Worm (Caenorhabditis elegans): ENCODE results near the gene T08B6.4.

The T08B6.4 gene

ce11 chrIV:4903961-4904360 is 1.5 kb upstream of the T08B6.4 start, which contains the start of gene str-161:
Gene str-161 (minus strand): TSS chrIV:4904061.
- TF ChIP-seq hmbx-1 (tag; optimal IDR thresholded peaks at IDR 0.05) (no peak), hnd-1 (tag; optimal IDR thresholded peaks at IDR 0.05) (no peak), hmg-4 (GFP tag; optimal IDR thresholded peaks at IDR 0.05) (no peak), tbx-11 (GFP tag; IDR thresholded peaks at IDR 0.05) (no peak), flt-1 (GFP tag; IDR thresholded peaks at IDR 0.05) (no peak), scrt-1 (GFP tag; IDR thresholded peaks at IDR 0.05) (no peak), F13C5.2 (tag; optimal IDR thresholded peaks at IDR 0.05) (no peak), ama-1 (optimal IDR thresholded peaks at IDR 0.05) (no peak), ets-7 (tag; optimal IDR thresholded peaks at IDR 0.05) (no peak), sea-1 (GFP tag; conservative IDR thresholded peaks at IDR 0.05) (no peak), pes-1 (GFP tag; IDR thresholded peaks at IDR 0.05) (no peak), B0310.2 (tag; optimal IDR thresholded peaks at IDR 0.05) (no peak), ceh-13 (GFP tag; optimal IDR thresholded peaks at IDR 0.05) (no peak), tbx-37 (GFP tag; conservative IDR thresholded peaks at IDR 0.05) (no peak), tra-4 (tag; optimal IDR thresholded peaks at IDR 0.05) (no peak), aly-1 (tag; optimal IDR thresholded peaks at IDR 0.05) (no peak), ceh-36 (tag; optimal IDR thresholded peaks at IDR 0.05) (no peak)

ce11 chrIV:4909039-4909438 is 3.5 kb downstream of the T08B6.4 start, which contains the start of gene str-159:
Gene str-159 (plus strand): TSS chrIV:4909339.
- TF ChIP-seq tbx-11 (GFP tag; IDR thresholded peaks at IDR 0.05) (no peak), tra-4 (tag; optimal IDR thresholded peaks at IDR 0.05) (no peak), ceh-13 (GFP tag; optimal IDR thresholded peaks at IDR 0.05) (no peak), tbx-37 (GFP tag; conservative IDR thresholded peaks at IDR 0.05) (no peak)

- TF ChIP-seq tra-4 (tag; optimal IDR thresholded peaks at IDR 0.05) (no peak), flt-1 (GFP tag; IDR thresholded peaks at IDR 0.05) (no peak), F13C5.2 (tag; optimal IDR thresholded peaks at IDR 0.05) (no peak)
Observed at ce11 chrIV:4913090-4913489, 7.6 kb downstream of the T08B6.4 start, which contains the start of gene str-156. Gene str-156 (plus strand): TSS chrIV:4913390.

ce11 chrIV:4915689-4916088 is 10.2 kb downstream of the T08B6.4 start, which contains the start of gene str-155:
Gene str-155 (plus strand): TSS chrIV:4915989.
- TF ChIP-seq ama-1 (optimal IDR thresholded peaks at IDR 0.05): no peak
- TF ChIP-seq hmg-4 (GFP tag; optimal IDR thresholded peaks at IDR 0.05): no peak
- no peak for TF ChIP-seq hnd-1 (tag; optimal IDR thresholded peaks at IDR 0.05)
- no peak for TF ChIP-seq flt-1 (GFP tag; IDR thresholded peaks at IDR 0.05)
- no peak for TF ChIP-seq ceh-36 (tag; optimal IDR thresholded peaks at IDR 0.05)
- TF ChIP-seq tbx-11 (GFP tag; IDR thresholded peaks at IDR 0.05): no peak
- no peak for TF ChIP-seq B0310.2 (tag; optimal IDR thresholded peaks at IDR 0.05)
- TF ChIP-seq sea-1 (GFP tag; conservative IDR thresholded peaks at IDR 0.05): no peak
- no peak for TF ChIP-seq ceh-13 (GFP tag; optimal IDR thresholded peaks at IDR 0.05)

ce11 chrIV:4917774-4918173 is 12.3 kb downstream of the T08B6.4 start, which contains the start of gene str-158:
Gene str-158 (plus strand): TSS chrIV:4918074.
- TF ChIP-seq F13C5.2 (tag; optimal IDR thresholded peaks at IDR 0.05): no peak
- no peak for TF ChIP-seq B0310.2 (tag; optimal IDR thresholded peaks at IDR 0.05)
- no peak for TF ChIP-seq hmg-4 (GFP tag; optimal IDR thresholded peaks at IDR 0.05)
- TF ChIP-seq flt-1 (GFP tag; IDR thresholded peaks at IDR 0.05): no peak
- no peak for TF ChIP-seq ama-1 (optimal IDR thresholded peaks at IDR 0.05)
- TF ChIP-seq tra-4 (tag; optimal IDR thresholded peaks at IDR 0.05): no peak
- no peak for TF ChIP-seq pes-1 (GFP tag; IDR thresholded peaks at IDR 0.05)
- TF ChIP-seq sea-1 (GFP tag; conservative IDR thresholded peaks at IDR 0.05): no peak
- no peak for TF ChIP-seq tbx-37 (GFP tag; conservative IDR thresholded peaks at IDR 0.05)

ce11 chrIV:4930045-4930444 is 24.6 kb downstream of the T08B6.4 start, which contains the start of gene Y9C9A.8:
Gene Y9C9A.8 (plus strand): TSS chrIV:4930345.
- no peak for TF ChIP-seq tra-4 (tag; optimal IDR thresholded peaks at IDR 0.05)
- no peak for TF ChIP-seq flt-1 (GFP tag; IDR thresholded peaks at IDR 0.05)
- TF ChIP-seq pes-1 (GFP tag; IDR thresholded peaks at IDR 0.05): no peak
- no peak for TF ChIP-seq B0310.2 (tag; optimal IDR thresholded peaks at IDR 0.05)
- TF ChIP-seq scrt-1 (GFP tag; IDR thresholded peaks at IDR 0.05): no peak
- no peak for TF ChIP-seq ceh-13 (GFP tag; optimal IDR thresholded peaks at IDR 0.05)
- TF ChIP-seq F13C5.2 (tag; optimal IDR thresholded peaks at IDR 0.05): no peak
- TF ChIP-seq ceh-36 (tag; optimal IDR thresholded peaks at IDR 0.05): no peak
- TF ChIP-seq ama-1 (optimal IDR thresholded peaks at IDR 0.05): no peak
- TF ChIP-seq hnd-1 (tag; optimal IDR thresholded peaks at IDR 0.05): no peak
- TF ChIP-seq aly-1 (tag; optimal IDR thresholded peaks at IDR 0.05): no peak
- TF ChIP-seq hmbx-1 (tag; optimal IDR thresholded peaks at IDR 0.05): no peak
- no peak for TF ChIP-seq hmg-4 (GFP tag; optimal IDR thresholded peaks at IDR 0.05)

- TF ChIP-seq pes-1 (GFP tag; IDR thresholded peaks at IDR 0.05) (peak; percentile 63; the same call in 1 of the 2 replicates), tbx-11 (GFP tag; IDR thresholded peaks at IDR 0.05) (0 out of 2 replicates have a peak, but pooled peaks have one; percentile 16), hmbx-1 (tag; optimal IDR thresholded peaks at IDR 0.05) (no peak), sea-1 (GFP tag; conservative IDR thresholded peaks at IDR 0.05) (no peak), hnd-1 (tag; optimal IDR thresholded peaks at IDR 0.05) (no peak), F13C5.2 (tag; optimal IDR thresholded peaks at IDR 0.05) (no peak), hmg-4 (GFP tag; optimal IDR thresholded peaks at IDR 0.05) (no peak), ama-1 (optimal IDR thresholded peaks at IDR 0.05) (no peak), ceh-13 (GFP tag; optimal IDR thresholded peaks at IDR 0.05) (peak; percentile 6), tbx-37 (GFP tag; conservative IDR thresholded peaks at IDR 0.05) (no peak), ets-7 (tag; optimal IDR thresholded peaks at IDR 0.05) (no peak), aly-1 (tag; optimal IDR thresholded peaks at IDR 0.05) (no peak), ceh-36 (tag; optimal IDR thresholded peaks at IDR 0.05) (no peak), B0310.2 (tag; optimal IDR thresholded peaks at IDR 0.05) (no peak), tra-4 (tag; optimal IDR thresholded peaks at IDR 0.05) (no peak), flt-1 (GFP tag; IDR thresholded peaks at IDR 0.05) (peak; percentile 39; the same call in 1 of the 2 replicates), scrt-1 (GFP tag; IDR thresholded peaks at IDR 0.05) (no peak)
Observed at ce11 chrIV:4930754-4931322, 25.3 kb downstream of the T08B6.4 start.
